Fruit fly (Drosophila melanogaster): ENCODE results near the gene Ack.

Ack gene

dm6 chr3L:4108844-4109494 is 983 bp downstream of the Ack start (continued):
- TF ChIP-seq Sox102F (GFP tag; optimal IDR thresholded peaks at IDR 0.05) (peak; percentile 74), bigmax (GFP tag; optimal IDR thresholded peaks at IDR 0.05) (no peak), da (GFP tag; optimal IDR thresholded peaks at IDR 0.05) (peak; percentile 19), hth (optimal IDR thresholded peaks at IDR 0.05) (no peak), CG10654 (GFP tag; optimal IDR thresholded peaks at IDR 0.05) (peak; percentile 49), CG6689 (GFP tag; IDR thresholded peaks at IDR 0.05) (peak; percentile 57; the same call in 1 of the 2 replicates), Ets97D (GFP tag; optimal IDR thresholded peaks at IDR 0.05) (peak; percentile 38), CkIIα-i1 (GFP tag; IDR thresholded peaks at IDR 0.05) (no peak), HLH3B (GFP tag; IDR thresholded peaks at IDR 0.05) (peak; percentile 21; the same call in 1 of the 2 replicates), CG13424 (tag; optimal IDR thresholded peaks at IDR 0.05) (peak; percentile 84), kay (GFP tag; optimal IDR thresholded peaks at IDR 0.05) (peak; percentile 68), mld (GFP tag; IDR thresholded peaks at IDR 0.05; ENCODE audit: partially characterized antibody) (no peak), fd96Cb (tag; optimal IDR thresholded peaks at IDR 0.05) (peak; percentile 74), amos (GFP tag; IDR thresholded peaks at IDR 0.05; ENCODE audit: partially characterized antibody) (no peak), CG31388 (GFP tag; optimal IDR thresholded peaks at IDR 0.05) (peak; percentile 3), CG9437 (GFP tag; optimal IDR thresholded peaks at IDR 0.05) (peak; percentile 74), nmo (GFP tag; optimal IDR thresholded peaks at IDR 0.05) (peak; percentile 84), Gug (GFP tag; IDR thresholded peaks at IDR 0.05) (peak; percentile 47; the same call in 2 of the 4 replicates), Mes4 (GFP tag; optimal IDR thresholded peaks at IDR 0.05) (peak; percentile 11), CG14667 (GFP tag; IDR thresholded peaks at IDR 0.05) (peak; percentile 38; the same call in 1 of the 2 replicates), CG2875 (GFP tag; optimal IDR thresholded peaks at IDR 0.05) (peak; percentile 66), dpn (GFP tag; optimal IDR thresholded peaks at IDR 0.05) (peak; percentile 76 to 78), MESR4 (GFP tag; optimal IDR thresholded peaks at IDR 0.05) (no peak), CG34224 (GFP tag; IDR thresholded peaks at IDR 0.05; ENCODE audit: partially characterized antibody) (no peak), Bdp1 (GFP tag; optimal IDR thresholded peaks at IDR 0.05) (peak; percentile 21), CG18262 (tag; optimal IDR thresholded peaks at IDR 0.05) (peak; percentile 84), knrl (GFP tag; IDR thresholded peaks at IDR 0.05; ENCODE audit: partially characterized antibody) (no peak), CG8359 (GFP tag; optimal IDR thresholded peaks at IDR 0.05; ENCODE audit: borderline replicate concordance) (peak; percentile 41), sob (GFP tag; IDR thresholded peaks at IDR 0.05) (peak; percentile 65), CG7987 (GFP tag; optimal IDR thresholded peaks at IDR 0.05) (no peak), scrt (GFP tag; optimal IDR thresholded peaks at IDR 0.05) (peak; percentile 40), CG17568 (GFP tag; optimal IDR thresholded peaks at IDR 0.05) (peak; percentile 68), Max (GFP tag; optimal IDR thresholded peaks at IDR 0.05) (peak; percentile 69), ac (GFP tag; optimal IDR thresholded peaks at IDR 0.05) (peak; percentile 16), chm (GFP tag; IDR thresholded peaks at IDR 0.05) (no peak), CG15514 (GFP tag; optimal IDR thresholded peaks at IDR 0.05) (peak; percentile 51), ftz-f1 (GFP tag; optimal IDR thresholded peaks at IDR 0.05) (no peak), CG1647 (GFP tag; optimal IDR thresholded peaks at IDR 0.05) (peak; percentile 64), dmrt11E (tag; optimal IDR thresholded peaks at IDR 0.05) (peak; percentile 75), otp (GFP tag; IDR thresholded peaks at IDR 0.05) (peak; percentile 43; the same call in 1 of the 3 replicates), CG12769 (tag; optimal IDR thresholded peaks at IDR 0.05) (peak; percentile 38), Lim3 (GFP tag; IDR thresholded peaks at IDR 0.05) (no peak; the same call in 1 of the 2 replicates), CG18011 (GFP tag; optimal IDR thresholded peaks at IDR 0.05) (peak; percentile 44), Sox100B (GFP tag; optimal IDR thresholded peaks at IDR 0.05) (peak; percentile 85), CG8281 (tag; optimal IDR thresholded peaks at IDR 0.05) (peak; percentile 45), fd64A (GFP tag; optimal IDR thresholded peaks at IDR 0.05) (peak; percentile 5), Dek (tag; optimal IDR thresholded peaks at IDR 0.05) (peak; percentile 64), mirr (GFP tag; optimal IDR thresholded peaks at IDR 0.05) (no peak)

All from whole organism, embryonic.